Fruit fly (Drosophila melanogaster): ENCODE measurements around the gene mRpL1.

- TF ChIP-seq Hnf4 (GFP tag; optimal IDR thresholded peaks at IDR 0.05) (no peak), usp (GFP tag; optimal IDR thresholded peaks at IDR 0.05) (no peak), ey (GFP tag; optimal IDR thresholded peaks at IDR 0.05) (no peak), Hr78 (GFP tag; optimal IDR thresholded peaks at IDR 0.05) (no peak), Dfd (GFP tag; optimal IDR thresholded peaks at IDR 0.05) (no peak)
Observed at dm6 chr3R:8329628-8330027, 28.4 kb downstream of the mRpL1 start.
